Worm (Caenorhabditis elegans) whole organism, L4 larva: Measurements from ENCODE around the gene srg-21.

Experiments
- F49E8.2 ChIP-seq: sonication (generic microtip); optimal IDR thresholded peaks from 2 replicates; lab custom pipeline; 2016; ENCODE audit warnings: missing compliant biosample characterization, mild to moderate bottlenecking, missing genetic modification characterization, borderline replicate concordance
- ceh-82 ChIP-seq: sonication (generic microtip); optimal IDR thresholded peaks from 2 replicates; lab custom pipeline; 2017; ENCODE audit warnings: missing biosample characterization, missing genetic modification characterization
- fos-1 ChIP-seq: fragments of 150-350 bp; optimal IDR thresholded peaks from 2 replicates; lab custom pipeline; 2014; ENCODE audit warnings: missing biosample characterization, missing genetic modification characterization
- jun-1 ChIP-seq: fragments of 150-350 bp; optimal IDR thresholded peaks from 2 replicates; lab custom pipeline; 2014; ENCODE audit warnings: missing biosample characterization, missing genetic modification reagents, missing genetic modification characterization
- lin-13 ChIP-seq: fragments of 150-350 bp; optimal IDR thresholded peaks from 2 replicates; lab custom pipeline; 2014; ENCODE audit warnings: missing biosample characterization, missing genetic modification reagents, missing genetic modification characterization
- nhr-237 ChIP-seq: sonication (generic microtip); optimal IDR thresholded peaks from 2 replicates; lab custom pipeline; 2017; ENCODE audit warnings: missing biosample characterization, missing genetic modification characterization
- zag-1 ChIP-seq: fragments of 150-350 bp; optimal IDR thresholded peaks from 2 replicates; lab custom pipeline; 2014; ENCODE audit warnings: missing biosample characterization, missing genetic modification characterization
- ztf-7 ChIP-seq: fragments of 150-350 bp; optimal IDR thresholded peaks from 2 replicates; lab custom pipeline; 2014; ENCODE audit warnings: missing biosample characterization, missing genetic modification characterization

DNA sequence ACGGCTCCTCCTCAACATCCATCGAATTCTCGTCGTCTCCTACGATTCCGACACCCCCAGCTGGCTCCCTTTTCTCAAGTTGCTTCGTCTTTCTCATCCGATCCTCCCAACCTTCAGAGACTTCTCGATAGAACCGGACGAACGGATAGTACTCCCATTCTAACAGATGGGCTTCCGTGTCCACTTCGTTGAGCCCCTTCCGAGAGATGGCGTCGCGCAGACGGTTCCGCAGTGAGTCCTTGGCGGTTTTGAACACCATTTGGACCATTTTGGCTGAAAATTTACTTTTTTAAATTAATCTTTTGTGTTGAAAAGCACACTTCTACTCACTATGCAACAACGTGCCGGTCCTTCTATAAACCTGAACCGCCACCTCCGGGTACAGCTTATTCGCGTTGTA is 37.5 kb downstream of the srg-21 start:
- no peak for TF ChIP-seq ceh-82 (tag; lab: Kevin White, UChicago)
- TF ChIP-seq jun-1 (tag; lab: Kevin White, UChicago): no peak
- TF ChIP-seq lin-13 (GFP tag; lab: Kevin White, UChicago): no peak
- no peak for TF ChIP-seq nhr-237 (tag; lab: Kevin White, UChicago)
- TF ChIP-seq zag-1 (tag; lab: Kevin White, UChicago): no peak
- no peak for TF ChIP-seq F49E8.2 (tag; lab: Kevin White, UChicago)
- TF ChIP-seq fos-1: no peak
- no peak for TF ChIP-seq ztf-7
